Worm (Caenorhabditis elegans) whole organism, L4/young adult: ENCODE measurements around the gene T15B7.14.

ENCODE experiments used
- W03F9.2 ChIP-seq: fragments of 150-350 bp; optimal IDR thresholded peaks from 2 replicates; lab custom pipeline; 2014; ENCODE audit warnings: missing biosample characterization, missing genetic modification characterization
- dao-5 ChIP-seq: sonication (generic microtip); optimal IDR thresholded peaks from 2 replicates; lab custom pipeline; 2016; ENCODE audit warnings: missing genotype, missing genetic modification characterization, moderate library complexity, missing compliant biosample characterization
- him-1 ChIP-seq: sonication (generic microtip); optimal IDR thresholded peaks from 2 replicates; lab custom pipeline; 2016; ENCODE audit warnings: missing genotype, missing genetic modification reagents, missing genetic modification characterization, missing compliant biosample characterization

T15B7.14 gene

DNA sequence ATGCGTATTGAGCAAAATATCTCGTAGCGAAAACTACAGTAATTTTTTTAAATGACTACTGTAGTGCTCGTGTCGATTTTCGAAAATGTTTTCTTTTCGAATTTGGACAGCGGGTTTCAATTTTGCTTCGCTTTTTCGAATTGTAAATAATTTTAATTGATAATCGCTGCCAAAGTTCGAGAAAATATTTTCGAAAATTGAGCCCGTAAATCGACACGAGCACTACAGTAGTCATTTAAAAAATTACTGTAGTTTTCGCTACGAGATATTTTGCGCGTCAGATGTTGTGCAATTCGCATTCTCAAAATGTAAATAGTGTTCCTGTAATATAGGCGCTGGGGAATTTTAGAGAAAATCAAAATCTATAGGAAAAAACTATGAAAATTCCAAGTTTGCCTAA is 52.9 kb downstream of the T15B7.14 start:
- TF ChIP-seq W03F9.2 = no peak
- TF ChIP-seq dao-5 (tag; lab: Kevin White, UChicago) = no peak
- TF ChIP-seq him-1 = no peak
